Fruit fly (Drosophila melanogaster) whole organism, adult: ENCODE results near the gene CG45413.

Experiments
- CG5204 ChIP-seq: fragments of 200-800 bp; sonication (Bioruptor generic); optimal IDR thresholded peaks from 2 replicates; lab custom pipeline; 2016; ENCODE audit warnings: missing biosample characterization, missing genetic modification characterization
- cnc ChIP-seq, 2 experiments: fragments of >200 bp; optimal IDR thresholded peaks; 2 replicates each; lab custom pipeline; 2017
- kay ChIP-seq: fragments of 200-800 bp; sonication (Bioruptor generic); peaks from one replicate; lab custom pipeline; 2016; ENCODE audit warnings: missing biosample characterization, missing genetic modification characterization, borderline replicate concordance

DNA sequence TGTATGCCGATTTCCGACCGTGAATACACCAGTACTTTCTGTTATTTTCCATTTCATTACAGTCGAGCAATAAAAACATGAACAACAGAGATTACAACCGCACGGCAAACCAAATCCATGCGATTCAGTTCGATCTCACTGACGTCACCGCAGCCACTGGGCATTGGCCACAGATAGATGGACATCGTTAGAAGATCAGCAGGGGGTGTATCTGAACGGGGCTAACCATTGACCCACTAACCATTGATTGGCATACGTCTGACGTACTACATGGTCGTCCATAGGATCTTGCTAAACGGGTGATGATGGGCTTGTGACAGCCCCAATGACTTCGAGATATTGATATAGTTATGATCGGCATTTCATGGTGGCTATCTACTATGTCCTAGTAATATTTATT lies 17.9 kb downstream of the CG45413 start:
- TF ChIP-seq CG5204 (no peak), kay (GFP tag; lab: Kevin White, UChicago) (no peak), cnc (optimal IDR thresholded peaks at IDR 0.05; lab: Kevin White, UChicago) (no peak)
